Worm (Caenorhabditis elegans): ENCODE measurements around the gene Y57G11C.1131.

ce11 chrIV:14903188-14903587 lies 29.6 kb upstream of the Y57G11C.1131 start:
- TF ChIP-seq unc-62 (GFP tag; optimal IDR thresholded peaks at IDR 0.05): no peak
- TF ChIP-seq dpl-1 (GFP tag; optimal IDR thresholded peaks at IDR 0.05): no peak
- TF ChIP-seq ztf-11 (tag; optimal IDR thresholded peaks at IDR 0.05): no peak
- TF ChIP-seq nhr-77 (tag; optimal IDR thresholded peaks at IDR 0.05): no peak
- no peak for TF ChIP-seq ceh-82 (tag; optimal IDR thresholded peaks at IDR 0.05)
- TF ChIP-seq pag-3 (tag; optimal IDR thresholded peaks at IDR 0.05; ENCODE audit: borderline replicate concordance, insufficient read depth): no peak
- TF ChIP-seq alr-1 (tag; optimal IDR thresholded peaks at IDR 0.05; ENCODE audit: borderline replicate concordance): no peak
- no peak for TF ChIP-seq elt-2 (tag; optimal IDR thresholded peaks at IDR 0.05)
- TF ChIP-seq fos-1 (tag; optimal IDR thresholded peaks at IDR 0.05): no peak
- no peak for TF ChIP-seq lsy-2 (tag; optimal IDR thresholded peaks at IDR 0.05)
- no peak for TF ChIP-seq nhr-237 (tag; optimal IDR thresholded peaks at IDR 0.05)
- no peak for TF ChIP-seq unc-30 (tag; optimal IDR thresholded peaks at IDR 0.05)
- TF ChIP-seq pqm-1 (tag; optimal IDR thresholded peaks at IDR 0.05): no peak

All from whole organism, L1 larva.